Worm (Caenorhabditis elegans): ENCODE results near the gene str-73.

Gene str-73

ce11 chrV:16443626-16444025, 13.6 kb downstream of the str-73 start, which contains the start of gene srh-141:
TSS of gene srh-141 (plus strand) at chrV:16443926.
- TF ChIP-seq bed-3 (GFP tag; optimal IDR thresholded peaks at IDR 0.05) (no peak), ham-2 (GFP tag; optimal IDR thresholded peaks at IDR 0.05) (no peak), lin-32 (GFP tag; optimal IDR thresholded peaks at IDR 0.05) (no peak), blmp-1 (tag; optimal IDR thresholded peaks at IDR 0.05) (no peak), ceh-39 (tag; optimal IDR thresholded peaks at IDR 0.05) (no peak), sptf-1 (tag; optimal IDR thresholded peaks at IDR 0.05) (no peak), ceh-83 (GFP tag; optimal IDR thresholded peaks at IDR 0.05) (no peak), zip-8 (tag; optimal IDR thresholded peaks at IDR 0.05) (no peak), elt-1 (tag; optimal IDR thresholded peaks at IDR 0.05; ENCODE audit: borderline replicate concordance, insufficient read depth) (no peak)

- TF ChIP-seq ces-1 (GFP tag; optimal IDR thresholded peaks at IDR 0.05) (no peak), blmp-1 (tag; optimal IDR thresholded peaks at IDR 0.05) (no peak), unc-120 (tag; optimal IDR thresholded peaks at IDR 0.05; ENCODE audit: poor library complexity, severe bottlenecking) (no peak), elt-1 (tag; optimal IDR thresholded peaks at IDR 0.05; ENCODE audit: borderline replicate concordance, insufficient read depth) (no peak), nhr-28 (tag; optimal IDR thresholded peaks at IDR 0.05) (no peak)
Observed at ce11 chrV:16445676-16446075, 15.6 kb downstream of the str-73 start, which contains the start of gene T08G3.6. TSS of gene T08G3.6 (plus strand) at chrV:16445976.

DNA sequence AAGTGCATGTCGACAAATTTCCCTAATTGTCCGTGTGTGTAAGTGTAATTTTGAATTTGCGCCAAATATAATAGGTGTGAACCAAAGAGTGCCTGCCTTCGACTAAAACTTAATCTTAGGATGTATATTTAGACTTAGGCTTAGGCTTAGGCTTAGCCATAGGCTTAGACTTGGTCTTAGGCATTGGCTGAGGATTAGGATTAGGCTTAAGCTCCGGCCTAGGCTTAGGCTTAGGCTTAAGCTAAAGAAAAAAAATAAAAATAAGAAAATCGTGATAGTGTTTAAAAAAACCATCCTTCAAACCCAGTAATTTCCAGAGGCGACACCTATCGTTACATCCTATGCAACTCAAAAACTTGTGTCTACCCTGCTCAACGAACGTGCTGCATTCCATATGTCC, 16.2 kb downstream of the str-73 start:
- TF ChIP-seq ceh-43 (GFP tag; optimal IDR thresholded peaks at IDR 0.05) (no peak), hlh-1 (tag; optimal IDR thresholded peaks at IDR 0.05) (no peak), sem-2 (GFP tag; optimal IDR thresholded peaks at IDR 0.05) (no peak)

DNA sequence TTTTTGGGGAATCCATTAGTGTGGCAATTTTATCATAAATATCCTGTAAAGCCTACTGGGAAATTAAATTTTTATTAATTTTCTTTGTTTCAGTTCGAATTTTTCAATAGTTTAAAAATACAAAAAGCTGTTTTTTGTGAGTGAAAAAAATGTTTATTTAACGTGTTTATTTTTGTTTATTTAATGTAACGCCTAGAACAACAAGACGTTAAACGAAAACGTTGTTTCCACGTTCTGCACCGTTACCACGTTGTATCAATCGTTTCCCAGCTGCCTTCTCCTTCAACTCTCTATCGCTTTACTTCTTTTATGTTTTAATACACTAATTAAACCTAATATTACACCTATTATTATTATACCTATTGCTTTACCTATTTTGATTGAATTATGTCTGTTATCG, 17.7 kb downstream of the str-73 start, which contains the start of gene T08G3.13:
Gene T08G3.13, plus strand, starts transcription at position 301 of the 400 bp plus-strand sequence.
- TF ChIP-seq elt-1 (tag; optimal IDR thresholded peaks at IDR 0.05; ENCODE audit: borderline replicate concordance, insufficient read depth) (no peak), nhr-237 (tag; optimal IDR thresholded peaks at IDR 0.05) (no peak), hlh-1 (tag; optimal IDR thresholded peaks at IDR 0.05) (no peak), blmp-1 (tag; optimal IDR thresholded peaks at IDR 0.05) (no peak), sptf-1 (tag; optimal IDR thresholded peaks at IDR 0.05) (no peak), nhr-12 (tag; optimal IDR thresholded peaks at IDR 0.05) (no peak), nhr-28 (tag; optimal IDR thresholded peaks at IDR 0.05) (no peak), tbx-8 (GFP tag; optimal IDR thresholded peaks at IDR 0.05) (no peak), lin-13 (tag; optimal IDR thresholded peaks at IDR 0.05) (no peak), mep-1 (tag; optimal IDR thresholded peaks at IDR 0.05) (no peak), ceh-39 (tag; optimal IDR thresholded peaks at IDR 0.05) (no peak), elt-3 (tag; optimal IDR thresholded peaks at IDR 0.05) (no peak), drap-1 (GFP tag; optimal IDR thresholded peaks at IDR 0.05) (no peak), lsy-2 (tag; optimal IDR thresholded peaks at IDR 0.05) (no peak)

DNA sequence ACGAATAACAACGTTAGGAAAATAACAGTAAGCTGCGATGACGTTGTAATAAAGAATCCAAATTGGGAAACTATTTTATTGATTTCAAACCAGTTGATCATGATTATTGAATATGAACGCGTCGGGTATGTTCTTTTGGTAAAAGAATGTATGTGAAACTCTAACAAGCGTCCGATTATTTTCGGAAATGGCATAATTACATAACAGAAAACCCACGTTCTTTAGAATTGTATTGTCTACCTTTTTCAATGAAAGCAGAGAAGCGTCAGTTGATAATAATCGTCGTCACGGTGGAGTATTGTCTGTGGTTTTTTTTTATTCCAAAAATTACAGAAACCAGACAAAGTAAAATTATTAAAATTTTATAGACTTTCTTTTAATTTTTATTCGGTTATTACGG, 25.0 kb downstream of the str-73 start, which contains the start of gene str-14:
Gene str-14, minus strand, starts transcription at position 101 of the 400 bp plus-strand sequence.
- TF ChIP-seq unc-39 (tag; optimal IDR thresholded peaks at IDR 0.05): no peak
- TF ChIP-seq blmp-1 (tag; optimal IDR thresholded peaks at IDR 0.05): no peak

DNA sequence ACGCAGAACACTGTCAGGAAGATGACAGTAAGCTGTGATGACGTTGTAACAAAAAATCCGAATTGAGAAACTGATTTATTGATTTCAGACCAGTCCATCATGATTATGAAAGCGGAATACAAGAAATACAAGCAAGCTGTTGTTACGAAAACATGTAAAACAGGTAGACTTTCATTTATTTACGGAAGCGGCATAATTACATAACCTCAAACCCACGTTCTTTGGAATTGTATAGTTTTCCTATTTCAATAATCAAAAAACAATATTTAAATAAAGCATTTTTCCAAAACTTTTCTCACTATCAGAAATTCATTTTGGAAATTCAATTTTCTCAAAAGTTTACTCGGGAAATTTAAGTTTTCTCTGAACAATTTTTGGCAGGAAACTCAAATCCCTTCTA, 28.7 kb downstream of the str-73 start, which contains the start of gene str-15:
Gene str-15, minus strand, starts transcription at position 101 of the 400 bp plus-strand sequence.
- TF ChIP-seq mep-1 (tag; optimal IDR thresholded peaks at IDR 0.05) (no peak), hlh-1 (tag; optimal IDR thresholded peaks at IDR 0.05) (no peak), elt-3 (tag; optimal IDR thresholded peaks at IDR 0.05) (no peak), M03D4.4 (tag; optimal IDR thresholded peaks at IDR 0.05) (no peak), nhr-76 (tag; optimal IDR thresholded peaks at IDR 0.05) (no peak), zip-8 (tag; optimal IDR thresholded peaks at IDR 0.05) (no peak)

DNA sequence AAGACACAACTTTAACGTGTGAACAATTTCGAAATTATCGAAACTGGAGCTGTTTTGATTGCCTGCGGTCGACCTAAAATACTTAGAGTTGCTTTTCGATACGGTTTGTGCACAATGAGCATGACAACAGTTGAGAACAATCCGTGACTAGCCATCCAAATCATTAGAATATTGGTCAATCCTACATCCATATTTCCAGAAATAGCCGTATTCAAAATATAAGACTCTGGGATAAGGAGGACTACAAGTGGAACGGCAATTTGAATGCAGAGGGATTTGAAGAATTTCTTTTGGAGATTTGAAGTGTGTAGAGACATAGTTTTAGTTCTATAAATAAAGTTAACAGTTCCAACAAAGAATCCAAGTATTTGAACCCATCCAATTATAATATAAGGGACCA, 29.3 kb downstream of the str-73 start:
- TF ChIP-seq sem-2 (GFP tag; optimal IDR thresholded peaks at IDR 0.05) (no peak), sptf-1 (tag; optimal IDR thresholded peaks at IDR 0.05) (no peak), zip-8 (tag; optimal IDR thresholded peaks at IDR 0.05) (no peak)
